Fruit fly (Drosophila melanogaster): ENCODE measurements around the gene alpha-Est5.

DNA sequence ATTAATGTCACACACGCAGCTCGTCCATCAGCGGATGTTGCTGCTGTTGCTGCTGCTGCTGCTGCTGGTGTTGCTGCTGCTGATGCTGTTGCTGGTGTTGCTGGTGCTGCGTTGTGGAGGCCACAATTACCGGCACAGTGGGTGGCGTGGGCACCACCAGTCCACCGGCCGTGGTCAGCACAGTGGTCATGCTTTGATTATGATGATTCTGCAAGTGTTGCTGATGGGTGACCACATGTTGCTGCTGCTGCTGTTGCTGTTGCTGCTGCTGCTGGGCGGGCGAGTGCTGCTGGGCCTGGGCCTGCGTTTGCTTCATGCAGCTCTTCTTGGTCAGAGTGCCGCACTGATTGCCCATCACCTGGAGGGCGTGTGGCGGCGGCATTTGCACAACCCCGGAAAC, 36.0 kb upstream of the alpha-Est5 start:
- TF ChIP-seq ash1 (GFP tag; optimal IDR thresholded peaks at IDR 0.05) (no peak), nom (GFP tag; optimal IDR thresholded peaks at IDR 0.05) (no peak), slp2 (GFP tag; optimal IDR thresholded peaks at IDR 0.05) (no peak), CG11247 (GFP tag; IDR thresholded peaks at IDR 0.05) (no peak)
